Fruit fly (Drosophila melanogaster): ENCODE measurements around the gene CG8132.

CG8132 gene

DNA sequence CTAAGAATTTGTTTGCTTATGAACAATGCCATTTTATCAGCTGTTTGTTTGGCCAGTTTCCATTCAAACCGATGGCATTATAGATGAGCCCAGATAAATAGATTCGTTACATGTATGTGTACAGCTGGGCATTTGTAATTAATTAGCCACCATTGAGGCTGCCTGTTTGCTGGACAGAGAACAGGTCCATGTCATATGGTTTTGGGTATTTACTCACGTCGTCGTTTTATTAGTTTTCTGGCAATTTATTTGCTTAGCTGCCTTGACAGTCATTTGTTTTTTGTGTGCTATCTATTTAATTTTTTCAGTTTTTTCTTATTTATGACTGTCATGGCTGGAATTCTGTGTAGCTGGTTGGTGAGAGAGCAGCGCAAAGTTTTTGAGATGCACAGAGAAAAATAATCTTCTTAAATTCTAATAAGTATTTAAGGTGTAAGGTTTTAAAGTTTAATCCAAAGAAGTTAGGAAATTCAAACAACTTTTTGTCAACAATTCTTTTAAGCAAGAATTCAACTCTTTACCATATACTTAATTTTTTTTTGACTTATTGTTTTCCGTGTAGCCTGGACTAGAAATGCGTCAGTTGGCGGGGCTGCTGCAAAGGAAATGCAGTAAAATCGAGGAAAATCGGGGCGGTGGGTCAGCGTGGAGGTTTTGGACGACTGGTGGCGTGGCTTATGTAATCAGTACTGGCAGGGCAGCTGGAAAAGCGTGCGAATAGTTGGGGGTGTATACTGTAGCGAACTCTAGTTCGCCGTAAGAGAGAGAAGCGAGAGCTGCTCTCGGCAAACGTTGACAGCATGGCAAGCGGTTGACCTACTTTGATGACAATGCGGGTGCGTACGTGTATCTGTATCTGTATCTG lies 33.5 kb downstream of the CG8132 start (continued):
- TF ChIP-seq Hr51 (GFP tag; optimal IDR thresholded peaks at IDR 0.05): peak; percentile 70 to 93
- peak; percentile 88 for TF ChIP-seq CG17361 (GFP tag; IDR thresholded peaks at IDR 0.05)
- peak; percentile 8 for TF ChIP-seq da (GFP tag; optimal IDR thresholded peaks at IDR 0.05)
- peak; percentile 91 for TF ChIP-seq Atf6 (GFP tag; IDR thresholded peaks at IDR 0.05)
- no peak for TF ChIP-seq ab (GFP tag; optimal IDR thresholded peaks at IDR 0.05)
- TF ChIP-seq CG10267 (tag; optimal IDR thresholded peaks at IDR 0.05): peak; percentile 82
- no peak; the same call in 1 of the 2 replicates for TF ChIP-seq Gsc (GFP tag; IDR thresholded peaks at IDR 0.05)
- peak; percentile 85 for TF ChIP-seq CG2889 (GFP tag; IDR thresholded peaks at IDR 0.05)
- peak; percentile 86 for TF ChIP-seq Fer1 (GFP tag; optimal IDR thresholded peaks at IDR 0.05)
- peak in 1 of 2 experiments; percentile 2 for TF ChIP-seq insv (GFP tag; optimal IDR thresholded peaks at IDR 0.05)
- TF ChIP-seq PHDP (tag; optimal IDR thresholded peaks at IDR 0.05): peak; percentile 92
- peak; percentile 74 for TF ChIP-seq CG31224 (GFP tag; IDR thresholded peaks at IDR 0.05)
- TF ChIP-seq CG10431 (GFP tag; optimal IDR thresholded peaks at IDR 0.05): peak; percentile 8
- TF ChIP-seq CG33557 (GFP tag; optimal IDR thresholded peaks at IDR 0.05): peak; percentile 41
- peak; percentile 87 for TF ChIP-seq CG11696 (GFP tag; IDR thresholded peaks at IDR 0.05)
- peak; percentile 40 for TF ChIP-seq CTCF (GFP tag; optimal IDR thresholded peaks at IDR 0.05)
- no peak for TF ChIP-seq CG8478 (optimal IDR thresholded peaks at IDR 0.05)
- TF ChIP-seq CG11247 (GFP tag; IDR thresholded peaks at IDR 0.05): peak; percentile 68
- TF ChIP-seq Ravus (GFP tag; IDR thresholded peaks at IDR 0.05): peak; percentile 33
- TF ChIP-seq CG6254 (GFP tag; optimal IDR thresholded peaks at IDR 0.05): peak; percentile 70
- peak; percentile 65; the same call in 1 of the 2 replicates for TF ChIP-seq Taf1 (GFP tag; IDR thresholded peaks at IDR 0.05)
- no peak for TF ChIP-seq pros (GFP tag; optimal IDR thresholded peaks at IDR 0.05)
- peak; percentile 80 for TF ChIP-seq chn (GFP tag; optimal IDR thresholded peaks at IDR 0.05)
- TF ChIP-seq Hmx (GFP tag; optimal IDR thresholded peaks at IDR 0.05): peak; percentile 63
- peak; percentile 64; the same call in 3 of the 4 replicates for TF ChIP-seq Gug (GFP tag; IDR thresholded peaks at IDR 0.05)
- TF ChIP-seq CG7928 (GFP tag; optimal IDR thresholded peaks at IDR 0.05): peak; percentile 16
- TF ChIP-seq fd96Cb (tag; optimal IDR thresholded peaks at IDR 0.05): peak; percentile 87
- TF ChIP-seq Ada2b (GFP tag; IDR thresholded peaks at IDR 0.05): peak; percentile 92
- TF ChIP-seq E2f1 (GFP tag; IDR thresholded peaks at IDR 0.05): peak; percentile 90
- peak; percentile 82 for TF ChIP-seq CG1233 (GFP tag; optimal IDR thresholded peaks at IDR 0.05)
- TF ChIP-seq dmrt99B (tag; optimal IDR thresholded peaks at IDR 0.05): peak; percentile 82
- peak; percentile 83 for TF ChIP-seq CG17829 (tag; optimal IDR thresholded peaks at IDR 0.05)
- no peak for TF ChIP-seq CG15479 (GFP tag; optimal IDR thresholded peaks at IDR 0.05)
- peak; percentile 79 for TF ChIP-seq CG1647 (GFP tag; optimal IDR thresholded peaks at IDR 0.05)
- TF ChIP-seq otp (GFP tag; IDR thresholded peaks at IDR 0.05): peak; percentile 80
- peak; percentile 36 for TF ChIP-seq Jarid2 (GFP tag; optimal IDR thresholded peaks at IDR 0.05)
- peak; percentile 66 for TF ChIP-seq CG4707 (GFP tag; optimal IDR thresholded peaks at IDR 0.05)
- no peak for TF ChIP-seq z (GFP tag; IDR thresholded peaks at IDR 0.05)
- TF ChIP-seq tx (GFP tag; optimal IDR thresholded peaks at IDR 0.05): peak; percentile 63
- peak; percentile 88 for TF ChIP-seq phol (tag; optimal IDR thresholded peaks at IDR 0.05)
- TF ChIP-seq dm (GFP tag; optimal IDR thresholded peaks at IDR 0.05): peak; percentile 73
- peak; percentile 53 for TF ChIP-seq CG6813 (GFP tag; optimal IDR thresholded peaks at IDR 0.05)
- peak; percentile 67 for TF ChIP-seq CG14710 (tag; optimal IDR thresholded peaks at IDR 0.05)
- no peak for TF ChIP-seq stwl (tag; optimal IDR thresholded peaks at IDR 0.05)
- TF ChIP-seq eve (GFP tag; optimal IDR thresholded peaks at IDR 0.05): peak in 1 of 2 experiments; percentile 83
- TF ChIP-seq Mrtf (GFP tag; IDR thresholded peaks at IDR 0.05): peak; percentile 88; the same call in 2 of the 3 replicates
- peak; percentile 93 for TF ChIP-seq ci (GFP tag; IDR thresholded peaks at IDR 0.05)
- peak; percentile 84 for TF ChIP-seq Hsf (GFP tag; optimal IDR thresholded peaks at IDR 0.05)
- TF ChIP-seq CrebB (tag; optimal IDR thresholded peaks at IDR 0.05): peak; percentile 69
- TF ChIP-seq H2.0 (GFP tag; IDR thresholded peaks at IDR 0.05): peak; percentile 91
